Fruit fly (Drosophila melanogaster) whole organism, adult: ENCODE data around the gene hob.
A peak's percentile ranks its signal among the peaks of the same experiment; 100 is the strongest.

Source experiments
- CG11617 ChIP-seq: fragments of 200-800 bp; sonication (Bioruptor generic); optimal IDR thresholded peaks from 2 replicates; lab custom pipeline; 2017; ENCODE audit warnings: mild to moderate bottlenecking, missing biosample characterization, missing genetic modification reagents, missing genetic modification characterization
- CG12768 ChIP-seq: fragments of 200-800 bp; sonication (Bioruptor generic); optimal IDR thresholded peaks from 2 replicates; lab custom pipeline; 2017; ENCODE audit warnings: missing biosample characterization, missing genetic modification characterization, mild to moderate bottlenecking, moderate library complexity, missing genetic modification reagents
- CG14711 ChIP-seq: fragments of 200-800 bp; sonication (Bioruptor generic); optimal IDR thresholded peaks from 2 replicates; lab custom pipeline; 2018; ENCODE audit warnings: missing biosample characterization, mild to moderate bottlenecking, missing genetic modification characterization, moderate library complexity
- CG1620 ChIP-seq: fragments of 200-800 bp; sonication (Bioruptor generic); optimal IDR thresholded peaks from 2 replicates; lab custom pipeline; 2016; ENCODE audit warnings: missing biosample characterization, missing genetic modification characterization
- CG33017 ChIP-seq: fragments of 200-800 bp; sonication (Bioruptor generic); optimal IDR thresholded peaks from 2 replicates; lab custom pipeline; 2018; ENCODE audit warnings: missing biosample characterization, mild to moderate bottlenecking, missing genetic modification characterization, moderate library complexity
- CG5204 ChIP-seq: fragments of 200-800 bp; sonication (Bioruptor generic); optimal IDR thresholded peaks from 2 replicates; lab custom pipeline; 2016; ENCODE audit warnings: missing biosample characterization, missing genetic modification characterization
- CG7045 ChIP-seq: fragments of 200-800 bp; sonication (Bioruptor generic); optimal IDR thresholded peaks from 2 replicates; lab custom pipeline; 2017; ENCODE audit warnings: missing biosample characterization, mild to moderate bottlenecking, missing genetic modification characterization
- CG7101 ChIP-seq: fragments of 200-800 bp; sonication (Bioruptor generic); optimal IDR thresholded peaks from 2 replicates; lab custom pipeline; 2018; ENCODE audit warnings: missing biosample characterization, mild to moderate bottlenecking, missing genetic modification characterization, moderate library complexity
- Clk ChIP-seq: fragments of 200-800 bp; sonication (Bioruptor generic); optimal IDR thresholded peaks from 2 replicates; lab custom pipeline; 2017; ENCODE audit warnings: missing biosample characterization, missing genetic modification characterization
- Crg-1 ChIP-seq: fragments of 200-800 bp; sonication (Bioruptor generic); optimal IDR thresholded peaks from 2 replicates; lab custom pipeline; 2016; ENCODE audit warnings: missing biosample characterization, missing genetic modification characterization
- Hr96 ChIP-seq: fragments of 200-800 bp; sonication (Bioruptor generic); optimal IDR thresholded peaks from 2 replicates; lab custom pipeline; 2016; ENCODE audit warnings: missing biosample characterization, missing genetic modification characterization
- Mnt ChIP-seq: fragments of 200-800 bp; sonication (Bioruptor generic); optimal IDR thresholded peaks from 2 replicates; lab custom pipeline; 2016; ENCODE audit warnings: missing biosample characterization, mild to moderate bottlenecking, missing genetic modification characterization
- bab1 ChIP-seq: fragments of 200-800 bp; sonication (Bioruptor generic); optimal IDR thresholded peaks from 3 replicates; lab custom pipeline; 2019; ENCODE audit warnings: missing biosample characterization, mild to moderate bottlenecking, missing genetic modification characterization, moderate library complexity
- cic ChIP-seq: fragments of 200-800 bp; sonication (Bioruptor generic); optimal IDR thresholded peaks from 2 replicates; lab custom pipeline; 2017; ENCODE audit warnings: missing biosample characterization, mild to moderate bottlenecking, missing genetic modification characterization, moderate library complexity
- cnc ChIP-seq, 2 experiments: fragments of >200 bp; optimal IDR thresholded peaks; 2 replicates each; lab custom pipeline; 2017
- kay ChIP-seq: fragments of 200-800 bp; sonication (Bioruptor generic); peaks from one replicate; lab custom pipeline; 2016; ENCODE audit warnings: missing biosample characterization, missing genetic modification characterization, borderline replicate concordance
- ovo ChIP-seq: fragments of 200-800 bp; sonication (Bioruptor generic); optimal IDR thresholded peaks from 2 replicates; lab custom pipeline; 2016; ENCODE audit warnings: missing biosample characterization, missing genetic modification characterization
- pad ChIP-seq: fragments of 200-800 bp; sonication (Bioruptor generic); optimal IDR thresholded peaks from 3 replicates; lab custom pipeline; 2017; ENCODE audit warnings: missing biosample characterization, missing genetic modification characterization, mild to moderate bottlenecking, moderate library complexity, missing genetic modification reagents
- tj ChIP-seq: fragments of 200-800 bp; sonication (Bioruptor generic); optimal IDR thresholded peaks from 3 replicates; lab custom pipeline; 2017; ENCODE audit warnings: missing biosample characterization, mild to moderate bottlenecking, missing genetic modification characterization, moderate library complexity
- toe ChIP-seq: fragments of 200-800 bp; sonication (Bioruptor generic); optimal IDR thresholded peaks from 2 replicates; lab custom pipeline; 2016; ENCODE audit warnings: missing biosample characterization, missing genetic modification characterization

Gene hob

dm6 chr3L:3208895-3209294, 9.8 kb downstream of the hob start, which contains the start of the genes CG32269 and CG32270:
Gene CG32269 (minus strand): TSS chr3L:3208985.
Gene CG32270 (minus strand): TSS chr3L:3208985.
- peak; percentile 73 for TF ChIP-seq CG12768
- TF ChIP-seq CG1620 (GFP tag; lab: Kevin White, UChicago), result peak; percentile 23
- TF ChIP-seq Mnt, result peak; percentile 60
- TF ChIP-seq bab1 (GFP tag; lab: Kevin White, UChicago), result no peak
- no peak for TF ChIP-seq kay (GFP tag; lab: Kevin White, UChicago)
- TF ChIP-seq CG33017 (tag; lab: Kevin White, UChicago), result peak; percentile 2
- peak; percentile 18 for TF ChIP-seq CG11617 (GFP tag; lab: Kevin White, UChicago)
- TF ChIP-seq tj (GFP tag; lab: Kevin White, UChicago), result no peak
- peak; percentile 52 for TF ChIP-seq CG7045 (GFP tag; lab: Kevin White, UChicago)
- TF ChIP-seq Hr96 (GFP tag; lab: Kevin White, UChicago), result peak; percentile 40
- TF ChIP-seq ovo, result peak; percentile 24
- peak; percentile 46 for TF ChIP-seq toe (GFP tag; lab: Kevin White, UChicago)
- TF ChIP-seq CG7101 (tag; lab: Kevin White, UChicago), result peak; percentile 48
- TF ChIP-seq CG5204, result no peak
- TF ChIP-seq Clk (GFP tag; lab: Kevin White, UChicago), result no peak
- TF ChIP-seq pad (GFP tag; lab: Kevin White, UChicago), result peak; percentile 12
- no peak for TF ChIP-seq CG14711 (tag; lab: Kevin White, UChicago)
- TF ChIP-seq cic, result peak; percentile 65
- no peak for TF ChIP-seq cnc (optimal IDR thresholded peaks at IDR 0.05; lab: Kevin White, UChicago)
- TF ChIP-seq Crg-1 (GFP tag; lab: Kevin White, UChicago), result peak; percentile 51

- no peak for TF ChIP-seq tj (GFP tag; lab: Kevin White, UChicago)
- no peak for TF ChIP-seq CG14711 (tag; lab: Kevin White, UChicago)
- no peak for TF ChIP-seq Crg-1 (GFP tag; lab: Kevin White, UChicago)
- no peak for TF ChIP-seq ovo
- no peak for TF ChIP-seq Mnt
- TF ChIP-seq toe (GFP tag; lab: Kevin White, UChicago), result no peak
- TF ChIP-seq CG12768, result no peak
- TF ChIP-seq CG7101 (tag; lab: Kevin White, UChicago), result no peak
- TF ChIP-seq CG11617 (GFP tag; lab: Kevin White, UChicago), result no peak
Observed at dm6 chr3L:3206263-3206662, 12.5 kb downstream of the hob start, which contains the start of gene CG33160. Gene CG33160 (minus strand): TSS chr3L:3206363.

- TF ChIP-seq CG1620 (GFP tag; lab: Kevin White, UChicago), result no peak
- no peak for TF ChIP-seq tj (GFP tag; lab: Kevin White, UChicago)
- no peak for TF ChIP-seq CG7101 (tag; lab: Kevin White, UChicago)
- no peak for TF ChIP-seq Crg-1 (GFP tag; lab: Kevin White, UChicago)
- no peak for TF ChIP-seq toe (GFP tag; lab: Kevin White, UChicago)
- no peak for TF ChIP-seq Hr96 (GFP tag; lab: Kevin White, UChicago)
- no peak for TF ChIP-seq Clk (GFP tag; lab: Kevin White, UChicago)
Observed at dm6 chr3L:3205349-3205748, 13.4 kb downstream of the hob start, which contains the start of gene CG32277. Gene CG32277 (minus strand): TSS chr3L:3205449.

- no peak for TF ChIP-seq Crg-1 (GFP tag; lab: Kevin White, UChicago)
- no peak for TF ChIP-seq CG33017 (tag; lab: Kevin White, UChicago)
- TF ChIP-seq CG7045 (GFP tag; lab: Kevin White, UChicago), result no peak
- no peak for TF ChIP-seq cic
- no peak for TF ChIP-seq CG11617 (GFP tag; lab: Kevin White, UChicago)
- no peak for TF ChIP-seq bab1 (GFP tag; lab: Kevin White, UChicago)
- TF ChIP-seq pad (GFP tag; lab: Kevin White, UChicago), result no peak
- TF ChIP-seq toe (GFP tag; lab: Kevin White, UChicago), result no peak
- TF ChIP-seq CG1620 (GFP tag; lab: Kevin White, UChicago), result no peak
- no peak for TF ChIP-seq CG7101 (tag; lab: Kevin White, UChicago)
- no peak for TF ChIP-seq ovo
- TF ChIP-seq kay (GFP tag; lab: Kevin White, UChicago), result no peak
- no peak for TF ChIP-seq Hr96 (GFP tag; lab: Kevin White, UChicago)
- TF ChIP-seq Clk (GFP tag; lab: Kevin White, UChicago), result no peak
- TF ChIP-seq CG14711 (tag; lab: Kevin White, UChicago), result no peak
- no peak for TF ChIP-seq CG5204
- no peak for TF ChIP-seq tj (GFP tag; lab: Kevin White, UChicago)
- no peak for TF ChIP-seq CG12768
- TF ChIP-seq Mnt, result no peak
- no peak for TF ChIP-seq cnc (optimal IDR thresholded peaks at IDR 0.05; lab: Kevin White, UChicago)
Observed at dm6 chr3L:3204348-3204747, 14.4 kb downstream of the hob start, which contains the start of gene CG33159. Gene CG33159 (minus strand): TSS chr3L:3204448.

- TF ChIP-seq CG14711 (tag; lab: Kevin White, UChicago), result no peak
- no peak for TF ChIP-seq Mnt
Observed at dm6 chr3L:3203062-3203461, 15.7 kb downstream of the hob start, which contains the start of gene CG32271. Gene CG32271 (minus strand): TSS chr3L:3203162.

- peak; percentile 82 for TF ChIP-seq CG5204
- TF ChIP-seq Hr96 (GFP tag; lab: Kevin White, UChicago), result peak; percentile 87
- peak; percentile 49 for TF ChIP-seq Clk (GFP tag; lab: Kevin White, UChicago)
- peak; percentile 71 for TF ChIP-seq pad (GFP tag; lab: Kevin White, UChicago)
- no peak for TF ChIP-seq cnc (optimal IDR thresholded peaks at IDR 0.05; lab: Kevin White, UChicago)
- peak; percentile 65 for TF ChIP-seq tj (GFP tag; lab: Kevin White, UChicago)
- TF ChIP-seq cic, result peak; percentile 58
- TF ChIP-seq ovo, result peak; percentile 91
- peak; percentile 74 for TF ChIP-seq Crg-1 (GFP tag; lab: Kevin White, UChicago)
- TF ChIP-seq CG7045 (GFP tag; lab: Kevin White, UChicago), result peak; percentile 82
- peak; percentile 91 for TF ChIP-seq bab1 (GFP tag; lab: Kevin White, UChicago)
- TF ChIP-seq Mnt, result peak; percentile 90
- TF ChIP-seq kay (GFP tag; lab: Kevin White, UChicago), result no peak
- TF ChIP-seq CG12768, result peak; percentile 78
- peak; percentile 82 for TF ChIP-seq CG1620 (GFP tag; lab: Kevin White, UChicago)
- peak; percentile 93 for TF ChIP-seq toe (GFP tag; lab: Kevin White, UChicago)
- TF ChIP-seq CG14711 (tag; lab: Kevin White, UChicago), result peak; percentile 81
- TF ChIP-seq CG11617 (GFP tag; lab: Kevin White, UChicago), result peak; percentile 87
- TF ChIP-seq CG33017 (tag; lab: Kevin White, UChicago), result peak; percentile 62
- peak; percentile 88 for TF ChIP-seq CG7101 (tag; lab: Kevin White, UChicago)
Observed at dm6 chr3L:3198447-3199402, 20.0 kb downstream of the hob start, which contains the start of the genes CG32276 and gry. Gene CG32276 (minus strand): TSS chr3L:3199047. Gene gry (plus strand): TSS chr3L:3199090.
